Worm (Caenorhabditis elegans): ENCODE results near the gene K03H9.3.

The K03H9.3 gene

ce11 chrII:6379038-6379563 is 43.8 kb upstream of the K03H9.3 start:
- TF ChIP-seq pqm-1 (tag; optimal IDR thresholded peaks at IDR 0.05) (no peak), eor-1 (tag; optimal IDR thresholded peaks at IDR 0.05) (no peak), pha-4 (tag; optimal IDR thresholded peaks at IDR 0.05) (no peak), nhr-43 (tag; optimal IDR thresholded peaks at IDR 0.05; ENCODE audit: poor library complexity, severe bottlenecking) (peak; percentile 42), lsy-12 (tag; optimal IDR thresholded peaks at IDR 0.05) (no peak), hmg-11 (tag; optimal IDR thresholded peaks at IDR 0.05) (no peak), daf-12 (tag; optimal IDR thresholded peaks at IDR 0.05) (no peak), egl-5 (tag; optimal IDR thresholded peaks at IDR 0.05) (no peak), nhr-23 (tag; optimal IDR thresholded peaks at IDR 0.05) (peak; percentile 44), nhr-25 (tag; optimal IDR thresholded peaks at IDR 0.05) (peak; percentile 2), nhr-12 (tag; optimal IDR thresholded peaks at IDR 0.05) (no peak), sea-2 (GFP tag; optimal IDR thresholded peaks at IDR 0.05) (no peak)

ce11 chrII:6380866-6381265 is 42.0 kb upstream of the K03H9.3 start, which contains the start of gene F58F12.12:
Gene F58F12.12 (plus strand): TSS chrII:6381166.
- TF ChIP-seq elt-3 (tag; optimal IDR thresholded peaks at IDR 0.05): no peak
- no peak for TF ChIP-seq nhr-77 (tag; optimal IDR thresholded peaks at IDR 0.05)
- TF ChIP-seq nhr-12 (tag; optimal IDR thresholded peaks at IDR 0.05): no peak
- TF ChIP-seq elt-1 (tag; optimal IDR thresholded peaks at IDR 0.05): no peak
- TF ChIP-seq aly-2 (tag; optimal IDR thresholded peaks at IDR 0.05): no peak
- TF ChIP-seq nhr-11 (tag; optimal IDR thresholded peaks at IDR 0.05): no peak
- TF ChIP-seq R02D3.7 (tag; optimal IDR thresholded peaks at IDR 0.05): no peak

- TF ChIP-seq elt-2 (tag; optimal IDR thresholded peaks at IDR 0.05) (peak; percentile 20), ceh-82 (tag; optimal IDR thresholded peaks at IDR 0.05) (no peak), jun-1 (tag; optimal IDR thresholded peaks at IDR 0.05) (no peak), elt-1 (tag; optimal IDR thresholded peaks at IDR 0.05) (no peak), ceh-28 (tag; optimal IDR thresholded peaks at IDR 0.05) (no peak), nhr-76 (tag; optimal IDR thresholded peaks at IDR 0.05) (no peak), egl-5 (tag; optimal IDR thresholded peaks at IDR 0.05) (peak; percentile 46), fkh-2 (tag; optimal IDR thresholded peaks at IDR 0.05) (no peak), nhr-28 (tag; optimal IDR thresholded peaks at IDR 0.05) (no peak), fos-1 (tag; optimal IDR thresholded peaks at IDR 0.05) (no peak), nhr-67 (tag; optimal IDR thresholded peaks at IDR 0.05) (no peak), snpc-4 (tag; optimal IDR thresholded peaks at IDR 0.05) (peak; percentile 87), ceh-9 (tag; optimal IDR thresholded peaks at IDR 0.05) (no peak), tbx-2 (tag; optimal IDR thresholded peaks at IDR 0.05) (no peak), nhr-12 (tag; optimal IDR thresholded peaks at IDR 0.05) (no peak), sea-2 (GFP tag; optimal IDR thresholded peaks at IDR 0.05) (no peak), pha-4 (tag; optimal IDR thresholded peaks at IDR 0.05) (peak; percentile 80), eor-1 (tag; optimal IDR thresholded peaks at IDR 0.05) (no peak), nhr-23 (tag; optimal IDR thresholded peaks at IDR 0.05) (peak; percentile 56), mml-1 (tag; optimal IDR thresholded peaks at IDR 0.05) (no peak), skn-1 (tag; optimal IDR thresholded peaks at IDR 0.05) (no peak), ZK546.5 (tag; optimal IDR thresholded peaks at IDR 0.05) (no peak), zag-1 (tag; optimal IDR thresholded peaks at IDR 0.05) (no peak), lin-39 (tag; optimal IDR thresholded peaks at IDR 0.05) (peak; percentile 11), nhr-237 (tag; optimal IDR thresholded peaks at IDR 0.05) (no peak), unc-62 (GFP tag; optimal IDR thresholded peaks at IDR 0.05) (no peak), fkh-10 (GFP tag; optimal IDR thresholded peaks at IDR 0.05) (no peak), nfya-1 (tag; optimal IDR thresholded peaks at IDR 0.05; ENCODE audit: insufficient read depth) (peak; percentile 72), ztf-4 (tag; optimal IDR thresholded peaks at IDR 0.05) (no peak), R02D3.7 (tag; optimal IDR thresholded peaks at IDR 0.05) (no peak), mdl-1 (tag; optimal IDR thresholded peaks at IDR 0.05) (no peak), nhr-43 (tag; optimal IDR thresholded peaks at IDR 0.05; ENCODE audit: poor library complexity, severe bottlenecking) (peak; percentile 70), ztf-11 (tag; optimal IDR thresholded peaks at IDR 0.05) (no peak), nhr-25 (tag; optimal IDR thresholded peaks at IDR 0.05) (peak; percentile 57), nhr-11 (tag; optimal IDR thresholded peaks at IDR 0.05) (no peak), ceh-16 (tag; optimal IDR thresholded peaks at IDR 0.05) (no peak), pqm-1 (tag; optimal IDR thresholded peaks at IDR 0.05) (peak; percentile 8), ama-1 (optimal IDR thresholded peaks at IDR 0.05) (no peak), nhr-77 (tag; optimal IDR thresholded peaks at IDR 0.05) (no peak), daf-12 (tag; optimal IDR thresholded peaks at IDR 0.05) (no peak), aly-2 (tag; optimal IDR thresholded peaks at IDR 0.05) (no peak), hmg-11 (tag; optimal IDR thresholded peaks at IDR 0.05) (peak; percentile 56), unc-39 (tag; optimal IDR thresholded peaks at IDR 0.05) (no peak), lsy-12 (tag; optimal IDR thresholded peaks at IDR 0.05) (no peak), egl-27 (tag; optimal IDR thresholded peaks at IDR 0.05) (no peak), lin-15B (tag; optimal IDR thresholded peaks at IDR 0.05) (peak; percentile 94), elt-3 (tag; optimal IDR thresholded peaks at IDR 0.05) (no peak)
Observed at ce11 chrII:6383183-6383695, 39.7 kb upstream of the K03H9.3 start, which contains the start of gene F58F12.1. Gene F58F12.1 (plus strand): TSS chrII:6383645.
